Worm (Caenorhabditis elegans) whole organism, young adult: ENCODE data around the gene srbc-79.

Experiments used
- B0261.1 ChIP-seq: sonication (generic microtip); optimal IDR thresholded peaks from 2 replicates; lab custom pipeline; 2016; ENCODE audit warnings: mild to moderate bottlenecking, missing genetic modification characterization, moderate library complexity, missing compliant biosample characterization
- F10E7.11 ChIP-seq: sonication (generic microtip); optimal IDR thresholded peaks from 2 replicates; lab custom pipeline; 2017; ENCODE audit warnings: mild to moderate bottlenecking, missing genetic modification characterization, moderate library complexity, missing compliant biosample characterization
- F23B12.7 ChIP-seq: sonication (generic microtip); optimal IDR thresholded peaks from 2 replicates; lab custom pipeline; 2017; ENCODE audit warnings: missing genetic modification characterization, mild to moderate bottlenecking, missing compliant biosample characterization, antibody characterized with exemption, moderate library complexity; ENCODE audit not compliant: insufficient read depth
- F33H1.4 ChIP-seq: fragments of 200-800 bp; sonication (Bioruptor generic); IDR thresholded peaks from 2 replicates; pipeline ENCODE4 v1.3.6; 2022; ENCODE audit warnings: missing genetic modification reagents, missing genetic modification characterization, missing compliant biosample characterization
- F49E8.2 ChIP-seq: sonication (generic microtip); optimal IDR thresholded peaks from 3 replicates; lab custom pipeline; 2017; ENCODE audit warnings: missing genetic modification characterization, mild to moderate bottlenecking, missing compliant biosample characterization, antibody characterized with exemption, moderate library complexity; ENCODE audit not compliant: insufficient read depth
- F55B11.4 ChIP-seq: sonication (generic microtip); optimal IDR thresholded peaks from 2 replicates; lab custom pipeline; 2016; ENCODE audit warnings: missing compliant biosample characterization, missing genetic modification characterization, borderline replicate concordance; ENCODE audit not compliant: insufficient read depth
- F57A8.1 ChIP-seq: fragments of 200-800 bp; sonication (Bioruptor generic); optimal IDR thresholded peaks from 2 replicates; lab custom pipeline; 2018; ENCODE audit warnings: mild to moderate bottlenecking, missing genetic modification characterization, moderate library complexity, missing compliant biosample characterization
- K11D2.4 ChIP-seq: fragments of 200-800 bp; sonication (Bioruptor generic); IDR thresholded peaks from 2 replicates; pipeline ENCODE4 v1.3.6; 2022; ENCODE audit warnings: missing genetic modification reagents, missing genetic modification characterization, missing compliant biosample characterization
- akir-1 ChIP-seq: fragments of 200-800 bp; sonication (Bioruptor generic); optimal IDR thresholded peaks from 2 replicates; lab custom pipeline; 2018; ENCODE audit warnings: mild to moderate bottlenecking, missing genetic modification characterization, moderate library complexity, missing compliant biosample characterization
- athp-1 ChIP-seq: sonication (generic microtip); optimal IDR thresholded peaks from 2 replicates; lab custom pipeline; 2017; ENCODE audit warnings: mild to moderate bottlenecking, missing genetic modification characterization, missing compliant biosample characterization
- attf-6 ChIP-seq: fragments of 200-800 bp; sonication (Bioruptor generic); IDR thresholded peaks from 2 replicates; pipeline ENCODE4 v1.3.6; 2022; ENCODE audit warnings: missing genetic modification reagents, missing genetic modification characterization, missing compliant biosample characterization
- ceh-58 ChIP-seq: fragments of 200-800 bp; sonication (Bioruptor generic); IDR thresholded peaks from 2 replicates; pipeline ENCODE4 v1.3.6; 2022; ENCODE audit warnings: missing genetic modification characterization, missing compliant biosample characterization
- efl-1 ChIP-seq: fragments of 150-350 bp; optimal IDR thresholded peaks from 2 replicates; lab custom pipeline; 2014; ENCODE audit warnings: missing biosample characterization, missing genetic modification reagents, missing genetic modification characterization
- ekl-4 ChIP-seq: fragments of 200-800 bp; sonication (Bioruptor generic); IDR thresholded peaks from 2 replicates; pipeline ENCODE4 v1.3.6; 2022; ENCODE audit warnings: missing genetic modification reagents, missing genetic modification characterization, missing compliant biosample characterization
- hlh-12 ChIP-seq: sonication (generic microtip); optimal IDR thresholded peaks from 2 replicates; lab custom pipeline; 2016; ENCODE audit warnings: missing genetic modification characterization, missing compliant biosample characterization
- hlh-26 ChIP-seq: fragments of 200-800 bp; sonication (Bioruptor generic); conservative IDR thresholded peaks from 2 replicates; pipeline ENCODE4 v1.3.6; 2022; ENCODE audit warnings: missing genetic modification reagents, missing genetic modification characterization, missing compliant biosample characterization
- hmg-1.2 ChIP-seq: fragments of 200-800 bp; sonication (Bioruptor generic); IDR thresholded peaks from 2 replicates; pipeline ENCODE4 v1.3.6; 2022; ENCODE audit warnings: missing genetic modification reagents, missing genetic modification characterization, missing compliant biosample characterization
- madf-6 ChIP-seq: fragments of 200-800 bp; sonication (Bioruptor generic); IDR thresholded peaks from 2 replicates; pipeline ENCODE4 v1.3.6; 2022; ENCODE audit warnings: missing genetic modification reagents, missing genetic modification characterization, missing compliant biosample characterization
- madf-8 ChIP-seq: fragments of 200-800 bp; sonication (Bioruptor generic); conservative IDR thresholded peaks from 2 replicates; pipeline ENCODE4 v1.3.6; 2022; ENCODE audit warnings: missing genetic modification reagents, missing genetic modification characterization, missing compliant biosample characterization
- mel-28 ChIP-seq: sonication (generic microtip); optimal IDR thresholded peaks from 2 replicates; lab custom pipeline; 2016; ENCODE audit warnings: borderline replicate concordance, mild to moderate bottlenecking, missing genetic modification characterization, missing compliant biosample characterization
- mxl-1 ChIP-seq: sonication (generic microtip); optimal IDR thresholded peaks from 2 replicates; lab custom pipeline; 2016; ENCODE audit warnings: missing genetic modification characterization, missing compliant biosample characterization
- nfya-1 ChIP-seq: sonication (generic microtip); optimal IDR thresholded peaks from 2 replicates; lab custom pipeline; 2017; ENCODE audit warnings: antibody characterized with exemption, missing compliant biosample characterization, missing genetic modification characterization, borderline replicate concordance; ENCODE audit not compliant: insufficient read depth
- nfya-2 ChIP-seq: fragments of 200-800 bp; sonication (Bioruptor generic); IDR thresholded peaks from 2 replicates; pipeline ENCODE4 v1.3.6; 2022; ENCODE audit warnings: missing genetic modification reagents, missing genetic modification characterization, missing compliant biosample characterization
- nfyb-1 ChIP-seq: fragments of 200-800 bp; sonication (Bioruptor generic); IDR thresholded peaks from 2 replicates; pipeline ENCODE4 v1.3.6; 2022; ENCODE audit warnings: missing genetic modification reagents, missing genetic modification characterization, missing compliant biosample characterization
- nhr-179 ChIP-seq: sonication (generic microtip); optimal IDR thresholded peaks from 2 replicates; lab custom pipeline; 2016; ENCODE audit warnings: mild to moderate bottlenecking, missing genetic modification characterization, missing compliant biosample characterization
- rec-8 ChIP-seq, 2 experiments: sonication (generic microtip); optimal IDR thresholded peaks; 2 replicates each; lab custom pipeline; 2016; ENCODE audit warnings: mild to moderate bottlenecking in 2 of 2, missing genetic modification characterization in 2 of 2, missing genetic modification reagents in 2 of 2, missing genotype in 2 of 2, missing biosample characterization in 1 of 2, missing compliant biosample characterization in 1 of 2, moderate library complexity in 1 of 2
- sea-2 ChIP-seq: fragments of 200-800 bp; sonication (Bioruptor generic); IDR thresholded peaks from 2 replicates; pipeline ENCODE4 v1.3.6; 2022; ENCODE audit warnings: missing genetic modification characterization, missing compliant biosample characterization
- sptf-2 ChIP-seq: fragments of 200-800 bp; sonication (Bioruptor generic); optimal IDR thresholded peaks from 2 replicates; lab custom pipeline; 2018; ENCODE audit warnings: mild to moderate bottlenecking, missing genetic modification characterization, missing compliant biosample characterization
- tbx-9 ChIP-seq: sonication (generic microtip); optimal IDR thresholded peaks from 2 replicates; lab custom pipeline; 2016; ENCODE audit warnings: borderline replicate concordance, missing genetic modification characterization, inconsistent platforms, missing compliant biosample characterization
- tlf-1 ChIP-seq: fragments of 200-800 bp; sonication (Bioruptor generic); optimal IDR thresholded peaks from 2 replicates; lab custom pipeline; 2018; ENCODE audit warnings: mild to moderate bottlenecking, missing genetic modification characterization, missing compliant biosample characterization
- unc-62 ChIP-seq: fragments of 150-350 bp; optimal IDR thresholded peaks from 2 replicates; lab custom pipeline; 2014; ENCODE audit warnings: missing biosample characterization, missing genetic modification reagents, missing genetic modification characterization
- zfh-2 ChIP-seq: fragments of 200-800 bp; sonication (Bioruptor generic); conservative IDR thresholded peaks from 2 replicates; pipeline ENCODE4 v1.3.6; 2022; ENCODE audit warnings: missing genetic modification reagents, missing genetic modification characterization, missing compliant biosample characterization
- ztf-6 ChIP-seq: fragments of 200-800 bp; sonication (Bioruptor generic); IDR thresholded peaks from 2 replicates; pipeline ENCODE4 v1.3.6; 2022; ENCODE audit warnings: missing genetic modification reagents, missing genetic modification characterization, missing compliant biosample characterization

srbc-79 gene

ce11 chrV:20492385-20492784 is at the start of gene srbc-79:
Gene srbc-79 (minus strand): TSS chrV:20492485.
- no peak for TF ChIP-seq attf-6
- no peak for TF ChIP-seq K11D2.4 (GFP tag; lab: Robert Waterston, UW)
- no peak for TF ChIP-seq F33H1.4 (GFP tag; lab: Robert Waterston, UW)
- TF ChIP-seq mxl-1 (tag; lab: Kevin White, UChicago): no peak
- TF ChIP-seq ceh-58: no peak
- TF ChIP-seq unc-62 (GFP tag; lab: Kevin White, UChicago): no peak
- no peak for TF ChIP-seq athp-1 (tag; lab: Kevin White, UChicago)
- no peak for TF ChIP-seq hlh-12 (tag; lab: Kevin White, UChicago)

ce11 chrV:20539055-20539454 is 46.8 kb upstream of the srbc-79 start, which contains the start of gene Y38H6C.16:
Gene Y38H6C.16 (minus strand): TSS chrV:20539347.
- no peak for TF ChIP-seq ztf-6 (GFP tag; lab: Robert Waterston, UW)
- TF ChIP-seq hmg-1.2 (GFP tag; lab: Robert Waterston, UW): peak; percentile 85

ce11 chrV:20536208-20536607 is 43.9 kb upstream of the srbc-79 start, which contains the start of gene Y38H6C.15:
Gene Y38H6C.15 (minus strand): TSS chrV:20536308.
- TF ChIP-seq sea-2 (GFP tag; lab: Robert Waterston, UW) (no peak), rec-8 (tag; optimal IDR thresholded peaks at IDR 0.05; lab: Kevin White, UChicago) (no peak), madf-8 (GFP tag; lab: Robert Waterston, UW) (no peak), B0261.1 (tag; lab: Kevin White, UChicago) (no peak), akir-1 (GFP tag; lab: Kevin White, UChicago) (no peak), nfyb-1 (GFP tag; lab: Robert Waterston, UW) (no peak), F23B12.7 (tag; lab: Kevin White, UChicago) (no peak), F57A8.1 (no peak), nhr-179 (no peak), ekl-4 (GFP tag; lab: Robert Waterston, UW) (no peak), mxl-1 (tag; lab: Kevin White, UChicago) (no peak), F55B11.4 (tag; lab: Kevin White, UChicago) (no peak), nfya-1 (tag; lab: Kevin White, UChicago) (no peak), sptf-2 (GFP tag; lab: Kevin White, UChicago) (no peak), hmg-1.2 (GFP tag; lab: Robert Waterston, UW) (no peak), madf-6 (GFP tag; lab: Robert Waterston, UW) (no peak)

ce11 chrV:20534072-20534471 is 41.8 kb upstream of the srbc-79 start, which contains the start of gene famh-161:
Gene famh-161 (minus strand): TSS chrV:20534172.
- TF ChIP-seq F10E7.11 (tag; lab: Kevin White, UChicago) (no peak), tbx-9 (tag; lab: Kevin White, UChicago) (no peak), efl-1 (GFP tag; lab: Kevin White, UChicago) (no peak), mel-28 (tag; lab: Kevin White, UChicago) (no peak), sptf-2 (GFP tag; lab: Kevin White, UChicago) (no peak), nfya-2 (no peak), zfh-2 (GFP tag; lab: Robert Waterston, UW) (no peak), F55B11.4 (tag; lab: Kevin White, UChicago) (no peak), hlh-26 (GFP tag; lab: Robert Waterston, UW) (no peak), hmg-1.2 (GFP tag; lab: Robert Waterston, UW) (no peak), sea-2 (GFP tag; lab: Robert Waterston, UW) (no peak), nfyb-1 (GFP tag; lab: Robert Waterston, UW) (no peak), rec-8 (tag; optimal IDR thresholded peaks at IDR 0.05; lab: Kevin White, UChicago) (no peak), F49E8.2 (tag; lab: Kevin White, UChicago) (no peak), tlf-1 (GFP tag; lab: Kevin White, UChicago) (no peak)
